Worm (Caenorhabditis elegans): Measurements from ENCODE around the gene pho-5.

Gene pho-5

ce11 chrIII:7246389-7246788 is 39.3 kb downstream of the pho-5 start:
- no peak for TF ChIP-seq unc-3 (GFP tag; conservative IDR thresholded peaks at IDR 0.05)
- TF ChIP-seq unc-3 (tag; optimal IDR thresholded peaks at IDR 0.05), result no peak
- no peak for TF ChIP-seq K02D7.2 (tag; optimal IDR thresholded peaks at IDR 0.05)

- TF ChIP-seq ttx-3 (tag; optimal IDR thresholded peaks at IDR 0.05) (no peak), unc-3 (GFP tag; conservative IDR thresholded peaks at IDR 0.05) (no peak), unc-3 (tag; optimal IDR thresholded peaks at IDR 0.05) (no peak), sdc-2 (tag; optimal IDR thresholded peaks at IDR 0.05) (no peak), unc-42 (tag; optimal IDR thresholded peaks at IDR 0.05) (no peak), K02D7.2 (tag; optimal IDR thresholded peaks at IDR 0.05) (no peak)
These were observed 42.7 kb downstream of the pho-5 start, which contains the start of gene osm-10 for ce11 chrIII:7242988-7243387. Gene osm-10, plus strand, starts transcription at chrIII:7243280.

ce11 chrIII:7241065-7241464 is 44.6 kb downstream of the pho-5 start, which contains the start of gene ztf-31:
Gene ztf-31, plus strand, starts transcription at chrIII:7241365.
- no peak for TF ChIP-seq T23F11.4 (GFP tag; optimal IDR thresholded peaks at IDR 0.05)
- no peak for TF ChIP-seq unc-55 (GFP tag; optimal IDR thresholded peaks at IDR 0.05)
- TF ChIP-seq Y22D7AL.16 (tag; optimal IDR thresholded peaks at IDR 0.05), result no peak
- TF ChIP-seq mec-3 (tag; optimal IDR thresholded peaks at IDR 0.05; ENCODE audit: borderline replicate concordance), result no peak
- TF ChIP-seq pha-2 (tag; optimal IDR thresholded peaks at IDR 0.05), result no peak
- no peak for TF ChIP-seq ceh-9 (tag; optimal IDR thresholded peaks at IDR 0.05)
- TF ChIP-seq odd-2 (tag; optimal IDR thresholded peaks at IDR 0.05), result no peak
- TF ChIP-seq ttx-3 (tag; optimal IDR thresholded peaks at IDR 0.05), result no peak
- no peak for TF ChIP-seq ceh-24 (tag; optimal IDR thresholded peaks at IDR 0.05)
- no peak for TF ChIP-seq ztf-16 (tag; optimal IDR thresholded peaks at IDR 0.05)
- no peak for TF ChIP-seq fkh-6 (tag; optimal IDR thresholded peaks at IDR 0.05)
- TF ChIP-seq K09A11.1 (tag; optimal IDR thresholded peaks at IDR 0.05; ENCODE audit: insufficient read depth), result no peak
- no peak for TF ChIP-seq sox-4 (tag; optimal IDR thresholded peaks at IDR 0.05)
- no peak for TF ChIP-seq ceh-18 (tag; optimal IDR thresholded peaks at IDR 0.05)
- no peak for TF ChIP-seq pax-1 (tag; optimal IDR thresholded peaks at IDR 0.05)
- TF ChIP-seq ceh-30 (tag; optimal IDR thresholded peaks at IDR 0.05), result no peak
- TF ChIP-seq dmd-4 (tag; optimal IDR thresholded peaks at IDR 0.05; ENCODE audit: borderline replicate concordance), result no peak
- TF ChIP-seq elt-4 (tag; optimal IDR thresholded peaks at IDR 0.05), result no peak

ce11 chrIII:7239416-7239815 is 46.3 kb downstream of the pho-5 start:
- TF ChIP-seq mec-3 (tag; optimal IDR thresholded peaks at IDR 0.05; ENCODE audit: borderline replicate concordance), result no peak
- no peak for TF ChIP-seq pha-2 (tag; optimal IDR thresholded peaks at IDR 0.05)
- no peak for TF ChIP-seq pax-1 (tag; optimal IDR thresholded peaks at IDR 0.05)
- no peak for TF ChIP-seq dve-1 (tag; optimal IDR thresholded peaks at IDR 0.05)
- no peak for TF ChIP-seq pag-3 (tag; optimal IDR thresholded peaks at IDR 0.05; ENCODE audit: borderline replicate concordance)
- no peak for TF ChIP-seq pat-9 (tag; optimal IDR thresholded peaks at IDR 0.05)
- TF ChIP-seq ets-4 (tag; optimal IDR thresholded peaks at IDR 0.05), result no peak
- TF ChIP-seq ceh-30 (tag; optimal IDR thresholded peaks at IDR 0.05), result no peak
- no peak for TF ChIP-seq hlh-15 (tag; optimal IDR thresholded peaks at IDR 0.05)
- TF ChIP-seq F13H6.1 (tag; optimal IDR thresholded peaks at IDR 0.05), result no peak
- TF ChIP-seq K09A11.1 (tag; optimal IDR thresholded peaks at IDR 0.05; ENCODE audit: insufficient read depth), result no peak
- no peak for TF ChIP-seq fax-1 (tag; optimal IDR thresholded peaks at IDR 0.05)
- no peak for TF ChIP-seq unc-55 (GFP tag; optimal IDR thresholded peaks at IDR 0.05)
- TF ChIP-seq ceh-45 (GFP tag; IDR thresholded peaks at IDR 0.05), result no peak
- no peak for TF ChIP-seq gmeb-2 (tag; optimal IDR thresholded peaks at IDR 0.05)
- no peak for TF ChIP-seq nhr-11 (tag; optimal IDR thresholded peaks at IDR 0.05)
- no peak for TF ChIP-seq ceh-31 (tag; optimal IDR thresholded peaks at IDR 0.05)

ce11 chrIII:7238727-7239126 is 47.0 kb downstream of the pho-5 start, which contains the start of gene pars-1:
Gene pars-1, plus strand, starts transcription at chrIII:7239027.
- TF ChIP-seq K09A11.1 (tag; optimal IDR thresholded peaks at IDR 0.05; ENCODE audit: insufficient read depth) (no peak), pag-3 (tag; optimal IDR thresholded peaks at IDR 0.05; ENCODE audit: borderline replicate concordance) (no peak), ama-1 (optimal IDR thresholded peaks at IDR 0.05) (no peak), dve-1 (tag; optimal IDR thresholded peaks at IDR 0.05) (no peak), pax-1 (tag; optimal IDR thresholded peaks at IDR 0.05) (no peak), hlh-30 (tag; optimal IDR thresholded peaks at IDR 0.05; ENCODE audit: insufficient read depth) (no peak), hlh-13 (GFP tag; optimal IDR thresholded peaks at IDR 0.05) (no peak), tbx-7 (tag; optimal IDR thresholded peaks at IDR 0.05) (no peak)

Measured in whole organism, late embryonic.